Fruit fly (Drosophila melanogaster): ENCODE data around the gene Pvf3.

The Pvf3 gene

dm6 chr2L:7138516-7139061 is 18.9 kb downstream of the Pvf3 start:
- TF ChIP-seq CG5204 (GFP tag; optimal IDR thresholded peaks at IDR 0.05) (no peak), CG11617 (GFP tag; optimal IDR thresholded peaks at IDR 0.05) (no peak), CG14711 (tag; optimal IDR thresholded peaks at IDR 0.05) (no peak), pad (GFP tag; optimal IDR thresholded peaks at IDR 0.05) (no peak), tj (GFP tag; optimal IDR thresholded peaks at IDR 0.05) (no peak), bab1 (GFP tag; optimal IDR thresholded peaks at IDR 0.05) (no peak), Mnt (GFP tag; optimal IDR thresholded peaks at IDR 0.05) (no peak), CG12768 (GFP tag; optimal IDR thresholded peaks at IDR 0.05) (no peak), cnc (optimal IDR thresholded peaks at IDR 0.05) (no peak), Crg-1 (GFP tag; optimal IDR thresholded peaks at IDR 0.05) (no peak), cic (GFP tag; optimal IDR thresholded peaks at IDR 0.05) (no peak), Clk (GFP tag; optimal IDR thresholded peaks at IDR 0.05) (no peak), kay (GFP tag; ENCODE audit: borderline replicate concordance) (no peak), Hr96 (GFP tag; optimal IDR thresholded peaks at IDR 0.05) (no peak), CG1620 (GFP tag; optimal IDR thresholded peaks at IDR 0.05) (no peak), CG33017 (tag; optimal IDR thresholded peaks at IDR 0.05) (no peak), CG7101 (tag; optimal IDR thresholded peaks at IDR 0.05) (no peak), CG7045 (GFP tag; optimal IDR thresholded peaks at IDR 0.05) (no peak), toe (GFP tag; optimal IDR thresholded peaks at IDR 0.05) (no peak)

dm6 chr2L:7136667-7137066 is 20.8 kb downstream of the Pvf3 start:
- TF ChIP-seq toe (GFP tag; optimal IDR thresholded peaks at IDR 0.05) = no peak
- TF ChIP-seq CG12768 (GFP tag; optimal IDR thresholded peaks at IDR 0.05) = no peak
- no peak for TF ChIP-seq ovo (GFP tag; optimal IDR thresholded peaks at IDR 0.05)
- no peak for TF ChIP-seq Crg-1 (GFP tag; optimal IDR thresholded peaks at IDR 0.05)
- TF ChIP-seq pad (GFP tag; optimal IDR thresholded peaks at IDR 0.05) = no peak
- no peak for TF ChIP-seq CG11617 (GFP tag; optimal IDR thresholded peaks at IDR 0.05)
- no peak for TF ChIP-seq CG7101 (tag; optimal IDR thresholded peaks at IDR 0.05)
- no peak for TF ChIP-seq bab1 (GFP tag; optimal IDR thresholded peaks at IDR 0.05)

DNA sequence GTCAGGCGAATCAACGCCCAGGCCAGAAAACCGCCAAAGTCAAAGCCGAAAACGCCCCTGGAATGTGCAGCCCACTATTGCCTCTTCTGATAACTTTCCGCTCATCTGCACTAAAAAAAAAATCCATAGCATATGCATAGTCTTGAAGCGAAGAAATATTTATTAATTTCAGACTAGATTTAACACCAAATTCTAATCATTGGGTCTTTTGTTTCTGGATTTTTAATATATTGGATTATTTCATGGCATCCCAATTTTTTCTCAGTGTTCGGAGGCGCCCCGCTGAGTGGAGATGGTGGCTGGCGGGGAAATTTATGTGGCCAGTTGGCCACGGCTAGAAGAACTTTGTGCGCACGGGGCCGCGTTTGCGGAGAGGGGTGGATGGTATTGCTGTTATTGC is 22.4 kb downstream of the Pvf3 start:
- no peak for TF ChIP-seq Clk (GFP tag; optimal IDR thresholded peaks at IDR 0.05)
- TF ChIP-seq CG14711 (tag; optimal IDR thresholded peaks at IDR 0.05) = no peak
- no peak for TF ChIP-seq CG7101 (tag; optimal IDR thresholded peaks at IDR 0.05)
- TF ChIP-seq Mnt (GFP tag; optimal IDR thresholded peaks at IDR 0.05) = no peak
- no peak for TF ChIP-seq bab1 (GFP tag; optimal IDR thresholded peaks at IDR 0.05)
- no peak for TF ChIP-seq CG5204 (GFP tag; optimal IDR thresholded peaks at IDR 0.05)
- TF ChIP-seq Crg-1 (GFP tag; optimal IDR thresholded peaks at IDR 0.05) = no peak
- TF ChIP-seq CG7045 (GFP tag; optimal IDR thresholded peaks at IDR 0.05) = no peak
- no peak for TF ChIP-seq cic (GFP tag; optimal IDR thresholded peaks at IDR 0.05)
- TF ChIP-seq CG33017 (tag; optimal IDR thresholded peaks at IDR 0.05) = no peak
- no peak for TF ChIP-seq cnc (optimal IDR thresholded peaks at IDR 0.05)
- TF ChIP-seq CG12768 (GFP tag; optimal IDR thresholded peaks at IDR 0.05) = no peak
- TF ChIP-seq kay (GFP tag; ENCODE audit: borderline replicate concordance) = no peak
- no peak for TF ChIP-seq Hr96 (GFP tag; optimal IDR thresholded peaks at IDR 0.05)

DNA sequence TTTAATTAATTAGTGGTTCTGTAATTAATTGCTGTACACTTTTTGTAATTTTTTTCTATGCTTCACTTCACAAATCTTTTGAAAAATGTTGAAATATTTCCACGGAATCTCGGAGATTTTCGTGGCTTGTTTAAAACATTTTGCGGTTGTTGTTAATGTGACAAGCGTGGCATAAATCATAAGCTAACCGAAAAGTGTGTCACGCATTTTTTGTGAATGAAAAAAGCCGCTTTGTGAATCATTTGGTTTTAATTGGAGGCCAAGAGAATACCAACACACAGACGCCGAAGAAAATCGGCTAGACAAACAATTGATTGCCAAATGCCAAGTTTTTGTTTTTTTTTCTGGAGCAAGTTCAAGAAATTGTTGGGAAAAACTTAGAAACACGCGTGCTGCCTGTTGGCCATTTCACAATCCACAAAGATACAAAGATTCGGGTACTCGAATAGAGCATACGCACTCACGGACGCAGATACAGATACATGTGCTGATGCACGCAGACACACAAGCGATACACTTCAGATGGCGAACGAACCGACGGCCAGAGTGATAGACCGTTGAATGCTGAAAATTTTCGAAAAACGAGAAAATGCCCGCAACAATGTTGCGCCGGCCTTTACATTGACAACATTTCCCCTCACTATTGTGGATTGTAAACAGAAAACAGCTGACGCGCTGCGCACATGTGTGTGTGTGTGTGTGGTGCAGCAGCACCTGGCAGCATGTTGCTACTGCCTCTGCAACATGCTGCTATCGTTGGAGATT is 23.8 kb downstream of the Pvf3 start:
- peak; percentile 85 for TF ChIP-seq pad (GFP tag; optimal IDR thresholded peaks at IDR 0.05)
- TF ChIP-seq CG7101 (tag; optimal IDR thresholded peaks at IDR 0.05) = no peak

dm6 chr2L:7125209-7125752 is 32.2 kb downstream of the Pvf3 start:
- TF ChIP-seq CG14711 (tag; optimal IDR thresholded peaks at IDR 0.05) = no peak
- no peak for TF ChIP-seq Hr96 (GFP tag; optimal IDR thresholded peaks at IDR 0.05)

dm6 chr2L:7123695-7124094 is 33.8 kb downstream of the Pvf3 start:
- no peak for TF ChIP-seq pad (GFP tag; optimal IDR thresholded peaks at IDR 0.05)
- no peak for TF ChIP-seq bab1 (GFP tag; optimal IDR thresholded peaks at IDR 0.05)
- TF ChIP-seq CG11617 (GFP tag; optimal IDR thresholded peaks at IDR 0.05) = no peak

- no peak for TF ChIP-seq CG11617 (GFP tag; optimal IDR thresholded peaks at IDR 0.05)
Observed at dm6 chr2L:7122865-7123264, 34.6 kb downstream of the Pvf3 start.

- TF ChIP-seq Hr96 (GFP tag; optimal IDR thresholded peaks at IDR 0.05) (no peak), kay (GFP tag; ENCODE audit: borderline replicate concordance) (no peak), CG7101 (tag; optimal IDR thresholded peaks at IDR 0.05) (no peak), CG7045 (GFP tag; optimal IDR thresholded peaks at IDR 0.05) (no peak), CG14711 (tag; optimal IDR thresholded peaks at IDR 0.05) (no peak), pad (GFP tag; optimal IDR thresholded peaks at IDR 0.05) (no peak), CG12768 (GFP tag; optimal IDR thresholded peaks at IDR 0.05) (no peak), tj (GFP tag; optimal IDR thresholded peaks at IDR 0.05) (no peak), ovo (GFP tag; optimal IDR thresholded peaks at IDR 0.05) (no peak), cnc (optimal IDR thresholded peaks at IDR 0.05) (no peak), CG1620 (GFP tag; optimal IDR thresholded peaks at IDR 0.05) (no peak), CG33017 (tag; optimal IDR thresholded peaks at IDR 0.05) (no peak), Clk (GFP tag; optimal IDR thresholded peaks at IDR 0.05) (no peak), cic (GFP tag; optimal IDR thresholded peaks at IDR 0.05) (no peak), Crg-1 (GFP tag; optimal IDR thresholded peaks at IDR 0.05) (no peak), toe (GFP tag; optimal IDR thresholded peaks at IDR 0.05) (no peak), Mnt (GFP tag; optimal IDR thresholded peaks at IDR 0.05) (no peak), bab1 (GFP tag; optimal IDR thresholded peaks at IDR 0.05) (no peak)
Observed at dm6 chr2L:7121065-7121464, 36.4 kb downstream of the Pvf3 start.
